Worm (Caenorhabditis elegans) whole organism, L4 larva: ENCODE data around the gene ZC204.14.

Source experiments
- T26A8.4 ChIP-seq: fragments of 200-800 bp; sonication (Bioruptor generic); IDR thresholded peaks from 2 replicates; pipeline ENCODE4 v1.3.6; 2022; ENCODE audit warnings: missing genetic modification characterization, missing compliant biosample characterization
- aly-2 ChIP-seq: sonication (generic microtip); optimal IDR thresholded peaks from 2 replicates; lab custom pipeline; 2018; ENCODE audit warnings: missing biosample characterization, missing genetic modification characterization
- ama-1 ChIP-seq: fragments of 150-350 bp; optimal IDR thresholded peaks from 2 replicates; lab custom pipeline; 2014; ENCODE audit warnings: inconsistent platforms, mixed read lengths
- lin-13 ChIP-seq: fragments of 150-350 bp; optimal IDR thresholded peaks from 2 replicates; lab custom pipeline; 2014; ENCODE audit warnings: missing biosample characterization, missing genetic modification reagents, missing genetic modification characterization
- mes-2 ChIP-seq: sonication (generic microtip); optimal IDR thresholded peaks from 2 replicates; lab custom pipeline; 2016; ENCODE audit warnings: missing genotype, mild to moderate bottlenecking, missing genetic modification characterization, missing compliant biosample characterization; ENCODE audit not compliant: poor library complexity, severe bottlenecking
- snpc-4 ChIP-seq: fragments of 150-350 bp; optimal IDR thresholded peaks from 2 replicates; lab custom pipeline; 2014; ENCODE audit warnings: missing biosample characterization, missing genetic modification characterization
- unc-130 ChIP-seq: sonication (generic microtip); optimal IDR thresholded peaks from 2 replicates; lab custom pipeline; 2016; ENCODE audit warnings: missing genetic modification reagents, missing genetic modification characterization, missing compliant biosample characterization
- unc-62 ChIP-seq, 3 experiments: fragments of 150-350 bp in 1 of 3; sonication (generic microtip); optimal IDR thresholded peaks in 2 of 3; peaks in 1 of 3; 1 replicate in 1 of 3; 2 replicates in 2 of 3; lab custom pipeline; 2014 to 2017; ENCODE audit warnings: missing biosample characterization in 3 of 3, missing genetic modification characterization in 3 of 3, missing genetic modification reagents in 3 of 3, missing genotype in 1 of 3
- ztf-11 ChIP-seq: fragments of 150-350 bp; optimal IDR thresholded peaks from 2 replicates; lab custom pipeline; 2014; ENCODE audit warnings: missing biosample characterization, missing genetic modification characterization

- TF ChIP-seq unc-62 (GFP tag; optimal IDR thresholded peaks at IDR 0.05 in 1 of 2; lab: Kevin White, UChicago), result peak in 1 of 2 experiments; percentile 49
- no peak for TF ChIP-seq unc-62 (tag; optimal IDR thresholded peaks at IDR 0.05; lab: Kevin White, UChicago)
- TF ChIP-seq ama-1, result no peak
- no peak for TF ChIP-seq T26A8.4
- no peak for TF ChIP-seq aly-2 (tag; lab: Kevin White, UChicago)
- no peak for TF ChIP-seq ztf-11
- no peak for TF ChIP-seq unc-130 (GFP tag; lab: Kevin White, UChicago)
- TF ChIP-seq lin-13 (GFP tag; lab: Kevin White, UChicago), result no peak
- TF ChIP-seq mes-2 (tag; lab: Kevin White, UChicago), result no peak
- no peak for TF ChIP-seq snpc-4 (tag; lab: Kevin White, UChicago)
These were observed 3.3 kb upstream of the ZC204.14 start, which contains the start of gene srlf-29 for ce11 chrII:1666025-1666424.
